Fruit fly (Drosophila melanogaster): ENCODE measurements around the gene CG6966.

The CG6966 gene

DNA sequence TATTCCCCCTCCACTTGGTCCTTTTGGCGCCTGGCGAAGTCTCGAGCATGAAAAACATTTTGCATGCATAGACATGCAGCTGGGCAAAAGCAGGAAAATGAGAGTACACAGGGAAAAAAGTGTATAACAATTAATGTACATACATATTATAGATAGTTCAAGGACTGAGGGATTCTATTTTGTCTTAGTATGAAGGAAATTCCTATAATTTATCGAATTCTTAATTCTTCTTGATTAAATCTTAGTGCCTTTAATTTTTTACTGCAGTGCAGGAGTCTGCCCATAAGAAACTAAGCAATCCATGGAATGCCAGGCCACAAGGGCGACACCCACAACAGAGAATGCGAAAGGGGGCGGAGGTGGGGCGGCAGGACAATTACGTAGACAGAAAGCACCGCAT lies 63.8 kb downstream of the CG6966 start (continued):
- TF ChIP-seq CG6808 (GFP tag; optimal IDR thresholded peaks at IDR 0.05) (no peak), net (GFP tag; optimal IDR thresholded peaks at IDR 0.05) (no peak), CG6792 (GFP tag; optimal IDR thresholded peaks at IDR 0.05) (no peak), Hr4 (GFP tag; optimal IDR thresholded peaks at IDR 0.05) (peak; percentile 44), CG10631 (GFP tag; optimal IDR thresholded peaks at IDR 0.05) (peak; percentile 24), svp (GFP tag) (peak; percentile 62), CG9139 (GFP tag; optimal IDR thresholded peaks at IDR 0.05) (no peak), topi (GFP tag; optimal IDR thresholded peaks at IDR 0.05) (no peak), CG4318 (GFP tag; optimal IDR thresholded peaks at IDR 0.05) (no peak), pdm3 (GFP tag; optimal IDR thresholded peaks at IDR 0.05) (peak; percentile 29), CG6163 (GFP tag; IDR thresholded peaks at IDR 0.05) (0 out of 3 replicates have a peak, but pooled peaks have one; percentile 14), Sox102F (GFP tag; optimal IDR thresholded peaks at IDR 0.05) (no peak), CG6276 (GFP tag; optimal IDR thresholded peaks at IDR 0.05) (peak; percentile 7)
